Fruit fly (Drosophila melanogaster): ENCODE data around the gene CG17564.

DNA sequence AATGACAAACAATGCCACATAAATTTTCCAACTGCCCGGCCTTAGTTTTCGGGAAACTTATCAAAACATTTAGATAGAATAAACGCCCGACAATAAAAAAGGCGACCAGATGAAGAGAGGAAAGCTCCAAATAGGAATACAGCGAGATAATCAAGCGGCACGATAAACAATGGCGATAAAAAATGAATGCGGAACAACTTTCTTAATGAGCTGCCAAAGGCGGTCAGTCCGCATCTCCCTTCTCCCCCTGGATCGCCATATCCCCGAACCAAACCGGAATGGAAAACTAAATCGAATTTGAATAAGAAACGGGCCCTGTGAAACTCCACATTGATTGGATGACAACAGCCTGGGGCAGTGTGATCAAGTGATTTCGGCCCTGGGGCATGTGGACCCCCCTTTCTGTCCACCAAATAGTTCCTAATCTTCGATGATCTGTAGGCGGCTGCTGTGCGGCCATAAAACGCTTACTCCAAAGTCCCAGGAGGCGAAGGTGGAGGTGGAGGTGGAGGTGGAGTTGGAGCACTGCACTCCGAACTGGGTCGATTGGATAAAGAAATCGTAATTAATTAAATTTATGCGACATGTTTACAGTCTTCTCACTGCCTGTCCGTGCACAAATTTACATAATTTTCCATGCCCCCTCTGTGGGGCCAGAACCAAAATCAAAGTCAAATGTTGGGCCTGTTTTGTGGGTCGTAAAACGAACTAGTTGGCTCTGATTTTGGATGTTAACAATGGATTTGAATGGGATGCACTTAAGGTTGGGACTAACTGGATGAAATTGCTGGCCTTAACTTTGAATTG lies 21.3 kb upstream of the CG17564 start:
- no peak for TF ChIP-seq insv (optimal IDR thresholded peaks at IDR 0.05)
- TF ChIP-seq h (optimal IDR thresholded peaks at IDR 0.05): no peak
- no peak for TF ChIP-seq psq (optimal IDR thresholded peaks at IDR 0.05)
- no peak for TF ChIP-seq Myc (optimal IDR thresholded peaks at IDR 0.05)
- no peak for TF ChIP-seq ttk (optimal IDR thresholded peaks at IDR 0.05)
- no peak for TF ChIP-seq Sin3A (optimal IDR thresholded peaks at IDR 0.05)
